Worm (Caenorhabditis elegans) whole organism, midembryonic: Measurements from ENCODE around the gene F20D6.11.
A peak's percentile ranks its signal among the peaks of the same experiment; 100 is the strongest.

Experiments
- T22C8.4 ChIP-seq: fragments of 200-800 bp; sonication (Bioruptor generic); IDR thresholded peaks from 2 replicates; pipeline ENCODE4 v1.3.6; 2022; ENCODE audit warnings: missing genetic modification characterization, missing compliant biosample characterization
- cog-1 ChIP-seq: sonication (generic microtip); optimal IDR thresholded peaks from 2 replicates; lab custom pipeline; 2016; ENCODE audit warnings: missing genetic modification characterization, missing compliant biosample characterization
- flt-1 ChIP-seq: fragments of 200-800 bp; sonication (Bioruptor generic); IDR thresholded peaks from 2 replicates; pipeline ENCODE4 v1.3.6; 2022; ENCODE audit warnings: missing genetic modification characterization, missing compliant biosample characterization
- klf-2 ChIP-seq: fragments of 200-800 bp; sonication (Bioruptor generic); conservative IDR thresholded peaks from 2 replicates; pipeline ENCODE4 v1.3.6; 2022; ENCODE audit warnings: missing genetic modification reagents, missing genetic modification characterization, missing compliant biosample characterization
- med-1 ChIP-seq: sonication (generic microtip); optimal IDR thresholded peaks from 2 replicates; lab custom pipeline; 2017; ENCODE audit warnings: missing genetic modification characterization, mild to moderate bottlenecking, missing compliant biosample characterization, antibody characterized with exemption, missing genetic modification reagents; ENCODE audit not compliant: insufficient read depth
- ref-1 ChIP-seq: fragments of 200-800 bp; sonication (Bioruptor generic); conservative IDR thresholded peaks from 2 replicates; pipeline ENCODE4 v1.3.6; 2022; ENCODE audit warnings: missing genetic modification reagents, missing genetic modification characterization, missing compliant biosample characterization
- tab-1 ChIP-seq: fragments of 200-800 bp; sonication (Bioruptor generic); IDR thresholded peaks from 2 replicates; pipeline ENCODE4 v1.3.6; 2022; ENCODE audit warnings: missing genetic modification characterization, missing compliant biosample characterization
- ztf-23 ChIP-seq: fragments of 200-800 bp; sonication (Bioruptor generic); IDR thresholded peaks from 2 replicates; pipeline ENCODE4 v1.3.6; 2022; ENCODE audit warnings: missing genetic modification reagents, missing genetic modification characterization, missing compliant biosample characterization
- ztf-29 ChIP-seq: fragments of 200-800 bp; sonication (Bioruptor generic); IDR thresholded peaks from 2 replicates; pipeline ENCODE4 v1.3.6; 2022; ENCODE audit warnings: missing genetic modification reagents, missing genetic modification characterization, missing compliant biosample characterization

F20D6.11 gene

DNA sequence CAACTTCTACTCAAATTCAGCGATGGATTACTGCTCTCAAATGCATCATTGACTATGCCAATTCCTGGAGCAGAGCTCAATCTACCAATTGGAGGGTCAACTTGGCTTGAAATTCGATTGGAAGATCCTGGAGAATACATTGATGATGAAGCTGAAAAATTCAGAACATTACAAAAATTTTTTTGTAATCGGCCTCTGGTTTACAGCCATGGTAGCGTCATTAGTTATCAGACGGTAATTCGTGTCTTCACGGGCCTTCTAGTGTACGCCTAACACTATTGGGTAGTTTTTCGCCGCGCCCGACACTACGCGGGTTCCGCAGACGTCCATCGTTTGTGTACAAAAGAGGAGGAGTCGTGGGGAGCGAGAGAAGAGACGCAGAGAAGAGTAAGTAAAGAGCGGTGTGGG is 29.8 kb upstream of the F20D6.11 start:
- TF ChIP-seq T22C8.4 = no peak
- peak; percentile 69; the same call in 1 of the 2 replicates for TF ChIP-seq flt-1 (GFP tag; lab: Robert Waterston, UW)
- peak; percentile 58; the same call in 1 of the 2 replicates for TF ChIP-seq ztf-23 (GFP tag; lab: Robert Waterston, UW)
- no peak for TF ChIP-seq med-1 (GFP tag; lab: Kevin White, UChicago)
- peak; percentile 24 for TF ChIP-seq cog-1 (tag; lab: Kevin White, UChicago)
- no peak for TF ChIP-seq klf-2 (GFP tag; lab: Robert Waterston, UW)

ce11 chrV:8226812-8227211 is 27.9 kb upstream of the F20D6.11 start, which contains the start of gene K07C11.10:
Gene K07C11.10 (minus strand): TSS chrV:8226912.
- TF ChIP-seq klf-2 (GFP tag; lab: Robert Waterston, UW) (no peak), med-1 (GFP tag; lab: Kevin White, UChicago) (no peak), tab-1 (GFP tag; lab: Robert Waterston, UW) (no peak), ztf-29 (no peak), flt-1 (GFP tag; lab: Robert Waterston, UW) (no peak), T22C8.4 (no peak), ref-1 (GFP tag; lab: Robert Waterston, UW) (no peak), ztf-23 (GFP tag; lab: Robert Waterston, UW) (no peak), cog-1 (tag; lab: Kevin White, UChicago) (no peak)

DNA sequence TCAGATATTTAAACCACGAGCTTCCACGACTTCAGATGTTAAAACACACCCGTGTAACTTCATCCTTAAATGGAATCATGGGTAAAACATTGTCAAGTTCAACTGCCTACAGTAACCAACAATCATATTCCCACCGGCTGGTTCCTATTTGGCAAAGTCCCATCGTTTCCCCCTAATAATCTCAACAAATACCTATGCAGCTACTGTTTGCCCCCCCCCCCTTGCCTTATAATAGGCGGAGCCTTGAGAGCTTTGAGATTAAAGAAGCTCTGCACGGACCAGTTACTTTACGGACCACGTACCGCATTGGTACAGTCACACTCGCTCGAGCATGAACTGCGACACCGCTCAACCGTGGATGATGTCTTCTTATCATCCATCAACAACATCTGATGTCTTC is 25.7 kb upstream of the F20D6.11 start, which contains the start of gene pax-1:
Gene pax-1, plus strand, starts transcription at position 301 of the 400 bp plus-strand sequence.
- TF ChIP-seq ztf-29 = no peak
- no peak for TF ChIP-seq T22C8.4
- no peak for TF ChIP-seq flt-1 (GFP tag; lab: Robert Waterston, UW)
- TF ChIP-seq tab-1 (GFP tag; lab: Robert Waterston, UW) = no peak
- no peak for TF ChIP-seq ztf-23 (GFP tag; lab: Robert Waterston, UW)
- TF ChIP-seq ref-1 (GFP tag; lab: Robert Waterston, UW) = no peak
- no peak for TF ChIP-seq cog-1 (tag; lab: Kevin White, UChicago)

DNA sequence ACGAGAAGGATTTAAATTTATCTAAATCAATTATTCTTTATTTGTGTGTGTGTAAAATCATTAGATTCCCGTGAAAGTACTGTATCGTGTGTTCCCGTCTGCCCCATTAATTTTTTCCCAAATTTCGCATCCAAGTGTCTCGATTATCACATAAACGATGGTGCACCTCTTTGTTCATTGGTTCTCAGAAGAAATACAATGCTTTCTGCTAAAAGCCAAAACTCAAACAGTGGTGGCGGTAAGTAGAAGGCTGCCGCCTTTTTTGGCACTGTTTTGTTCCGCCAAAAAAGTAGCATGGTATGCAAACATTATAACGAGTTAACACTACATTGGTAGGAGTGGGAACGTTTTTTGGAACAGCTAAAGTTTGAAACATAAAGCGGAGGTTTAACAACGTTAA is 24.5 kb upstream of the F20D6.11 start:
- no peak for TF ChIP-seq med-1 (GFP tag; lab: Kevin White, UChicago)
- TF ChIP-seq tab-1 (GFP tag; lab: Robert Waterston, UW) = no peak
- TF ChIP-seq cog-1 (tag; lab: Kevin White, UChicago) = no peak
- TF ChIP-seq ztf-29 = no peak
- no peak for TF ChIP-seq ref-1 (GFP tag; lab: Robert Waterston, UW)
- no peak for TF ChIP-seq klf-2 (GFP tag; lab: Robert Waterston, UW)
- TF ChIP-seq T22C8.4 = no peak
- TF ChIP-seq ztf-23 (GFP tag; lab: Robert Waterston, UW) = no peak
- TF ChIP-seq flt-1 (GFP tag; lab: Robert Waterston, UW) = no peak

ce11 chrV:8221083-8221538 is 22.2 kb upstream of the F20D6.11 start, which contains the start of the genes cogc-6 and air-1:
Gene cogc-6 (minus strand): TSS chrV:8221316.
Gene air-1 (plus strand): TSS chrV:8221488.
- no peak for TF ChIP-seq med-1 (GFP tag; lab: Kevin White, UChicago)
- TF ChIP-seq T22C8.4 = no peak
- no peak for TF ChIP-seq tab-1 (GFP tag; lab: Robert Waterston, UW)
- no peak for TF ChIP-seq klf-2 (GFP tag; lab: Robert Waterston, UW)

DNA sequence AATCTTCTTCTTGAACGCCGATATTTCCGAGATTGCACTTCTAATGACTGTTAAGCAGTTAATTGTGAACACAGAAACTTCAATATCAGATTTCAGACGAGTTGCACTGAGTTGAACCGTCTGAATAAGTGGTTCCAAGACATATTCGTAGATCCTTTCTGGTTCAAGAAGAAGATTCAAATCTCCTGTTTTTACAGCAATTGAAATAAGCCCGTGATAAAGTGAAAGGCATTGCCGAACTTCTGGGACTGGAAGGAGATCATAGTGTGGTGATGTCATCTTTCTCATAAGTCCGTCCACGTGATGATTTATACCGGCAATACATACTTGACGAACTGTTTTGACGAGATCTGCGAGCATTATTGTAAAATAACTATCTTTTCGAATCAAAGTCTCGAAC is 20.7 kb upstream of the F20D6.11 start:
- no peak for TF ChIP-seq flt-1 (GFP tag; lab: Robert Waterston, UW)
- no peak for TF ChIP-seq klf-2 (GFP tag; lab: Robert Waterston, UW)
- no peak for TF ChIP-seq ztf-29

DNA sequence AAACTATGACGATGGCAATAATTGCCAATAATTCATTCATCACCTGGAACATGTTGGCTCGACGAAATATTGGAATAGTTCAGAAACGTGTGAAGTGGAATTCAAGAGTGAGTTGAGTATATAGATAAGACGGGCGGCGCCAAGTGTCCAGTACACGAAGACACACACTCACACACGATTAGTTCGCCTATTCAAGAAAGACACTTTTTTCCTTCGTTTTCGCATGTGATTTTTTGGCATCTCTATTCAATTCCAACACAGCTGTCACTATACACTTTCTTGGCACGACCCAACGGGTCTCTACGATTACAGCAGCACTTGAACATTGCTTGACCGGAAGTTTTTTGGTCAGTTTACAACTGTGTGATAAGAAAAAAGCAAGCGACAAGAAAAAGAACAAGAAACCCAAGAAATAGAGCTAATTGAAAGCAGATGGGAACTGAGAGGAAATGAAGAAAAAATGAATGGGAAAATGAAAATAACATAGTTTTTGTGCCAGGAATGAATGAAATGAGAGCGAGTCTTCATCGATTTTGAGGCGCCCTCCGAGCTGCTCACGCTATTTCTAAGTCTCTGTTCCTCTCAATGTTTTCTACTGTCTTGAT is 18.9 kb upstream of the F20D6.11 start, which contains the start of gene K07C11.8:
Gene K07C11.8, minus strand, starts transcription at position 224 of the 605 bp plus-strand sequence.
- TF ChIP-seq T22C8.4 (no peak), med-1 (GFP tag; lab: Kevin White, UChicago) (no peak), ref-1 (GFP tag; lab: Robert Waterston, UW) (no peak), ztf-29 (no peak), klf-2 (GFP tag; lab: Robert Waterston, UW) (no peak), cog-1 (tag; lab: Kevin White, UChicago) (no peak), ztf-23 (GFP tag; lab: Robert Waterston, UW) (no peak), tab-1 (GFP tag; lab: Robert Waterston, UW) (no peak), flt-1 (GFP tag; lab: Robert Waterston, UW) (no peak)

DNA sequence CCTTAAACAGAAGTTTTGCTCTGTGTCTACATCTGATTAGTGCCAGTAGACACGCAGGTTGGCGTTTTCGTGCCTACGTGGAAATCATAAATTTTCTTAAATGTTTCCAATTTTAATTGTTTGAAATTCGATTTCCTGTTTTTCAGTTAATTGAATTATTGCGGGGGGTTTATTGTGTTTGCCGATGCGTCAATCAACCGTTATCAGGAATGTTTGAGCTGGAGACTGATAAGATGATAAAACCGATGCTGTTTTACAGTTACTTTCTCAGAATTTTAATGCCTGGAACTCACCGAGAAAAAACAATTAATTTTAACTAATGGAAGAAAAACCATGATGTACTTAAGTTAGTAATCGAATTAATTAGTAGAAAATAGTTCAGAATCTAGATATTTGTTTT is 18.2 kb upstream of the F20D6.11 start:
- no peak for TF ChIP-seq ztf-23 (GFP tag; lab: Robert Waterston, UW)
- TF ChIP-seq T22C8.4 = no peak
- TF ChIP-seq flt-1 (GFP tag; lab: Robert Waterston, UW) = no peak
- no peak for TF ChIP-seq klf-2 (GFP tag; lab: Robert Waterston, UW)
- no peak for TF ChIP-seq cog-1 (tag; lab: Kevin White, UChicago)
- no peak for TF ChIP-seq tab-1 (GFP tag; lab: Robert Waterston, UW)
- no peak for TF ChIP-seq med-1 (GFP tag; lab: Kevin White, UChicago)
- TF ChIP-seq ref-1 (GFP tag; lab: Robert Waterston, UW) = no peak
- TF ChIP-seq ztf-29 = no peak

- TF ChIP-seq T22C8.4 (no peak), ztf-29 (no peak), cog-1 (tag; lab: Kevin White, UChicago) (no peak)
These were observed 16.3 kb upstream of the F20D6.11 start for ce11 chrV:8215158-8215557.

DNA sequence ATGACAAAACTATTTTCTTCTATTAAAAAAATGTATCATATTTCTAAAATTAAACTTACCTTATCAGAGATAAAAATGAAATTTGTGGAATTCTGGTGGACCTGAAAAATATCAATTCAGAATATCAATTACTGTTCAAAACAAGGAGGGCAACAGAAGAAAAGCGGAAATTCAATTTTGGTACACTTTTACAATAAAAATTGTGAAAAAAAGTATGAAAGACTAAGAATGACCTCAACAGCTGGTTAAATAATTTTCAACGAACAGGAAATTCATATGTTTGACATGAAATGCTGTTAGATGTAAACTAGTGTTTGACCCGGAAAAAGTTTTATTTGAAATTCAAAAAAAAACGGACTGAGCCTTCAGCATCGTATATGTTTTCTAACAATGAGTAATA is 15.0 kb upstream of the F20D6.11 start, which contains the start of gene K07C11.7:
Gene K07C11.7, minus strand, starts transcription at position 101 of the 400 bp plus-strand sequence.
- TF ChIP-seq klf-2 (GFP tag; lab: Robert Waterston, UW) = no peak
- no peak for TF ChIP-seq T22C8.4
- TF ChIP-seq ztf-23 (GFP tag; lab: Robert Waterston, UW) = no peak
- no peak for TF ChIP-seq med-1 (GFP tag; lab: Kevin White, UChicago)
- TF ChIP-seq ztf-29 = no peak
- no peak for TF ChIP-seq tab-1 (GFP tag; lab: Robert Waterston, UW)
- no peak for TF ChIP-seq ref-1 (GFP tag; lab: Robert Waterston, UW)
- no peak for TF ChIP-seq cog-1 (tag; lab: Kevin White, UChicago)
- no peak for TF ChIP-seq flt-1 (GFP tag; lab: Robert Waterston, UW)
